Worm (Caenorhabditis elegans): Measurements from ENCODE around the gene Y66D12A.6.

DNA sequence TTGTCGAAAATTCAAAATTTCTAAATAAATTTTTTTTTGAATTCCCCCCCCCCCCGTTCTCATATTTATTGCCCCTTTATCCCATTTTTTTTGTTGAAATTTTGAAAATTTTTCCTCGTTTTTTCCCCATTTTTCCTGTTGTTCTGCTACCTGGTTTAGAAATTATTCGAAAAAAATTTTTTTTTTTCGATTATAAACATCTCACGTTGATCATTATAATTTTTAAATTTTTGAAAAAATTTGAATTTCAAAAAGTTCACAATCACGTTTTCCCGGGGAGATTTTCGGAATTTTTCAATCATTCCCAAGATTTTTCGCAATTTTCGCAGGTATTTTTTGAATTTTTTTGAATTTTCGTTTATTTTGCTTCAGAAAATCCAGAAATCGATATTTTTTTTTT is 7.7 kb upstream of the Y66D12A.6 start, which contains the start of gene Y66D12A.3:
- TF ChIP-seq unc-39 (tag; optimal IDR thresholded peaks at IDR 0.05) (no peak), nhr-11 (tag; optimal IDR thresholded peaks at IDR 0.05) (no peak), ama-1 (optimal IDR thresholded peaks at IDR 0.05) (no peak)

Measured in whole organism, L3 larva.